Fruit fly (Drosophila melanogaster) whole organism, embryonic: ENCODE results near the gene CG15330.

Experiments
- Adf1 ChIP-seq: fragments of 200-800 bp; sonication (Bioruptor generic); IDR thresholded peaks from 2 replicates; pipeline ENCODE4 v1.3.6; 2022; ENCODE audit warnings: missing biosample characterization, missing genetic modification characterization
- CG12155 ChIP-seq: fragments of 200-800 bp; sonication (Bioruptor generic); optimal IDR thresholded peaks from 3 replicates; lab custom pipeline; 2016; ENCODE audit warnings: missing biosample characterization, missing genetic modification characterization
- CG1603 ChIP-seq: fragments of 200-800 bp; sonication (Bioruptor generic); optimal IDR thresholded peaks from 2 replicates; lab custom pipeline; 2019; ENCODE audit warnings: missing biosample characterization, mild to moderate bottlenecking, missing genetic modification characterization, moderate library complexity
- CG16813 ChIP-seq: fragments of 200-800 bp; sonication (Bioruptor generic); IDR thresholded peaks from 3 replicates; pipeline ENCODE4 v1.3.6; 2022; ENCODE audit warnings: missing biosample characterization, missing genetic modification characterization; ENCODE audit not compliant: partially characterized antibody
- CG5953 ChIP-seq: fragments of 200-800 bp; sonication (Bioruptor generic); IDR thresholded peaks from 2 replicates; pipeline ENCODE4 v1.3.6; 2022; ENCODE audit warnings: missing biosample characterization, missing genetic modification characterization
- CG7987 ChIP-seq: fragments of 200-800 bp; sonication (Bioruptor generic); optimal IDR thresholded peaks from 2 replicates; lab custom pipeline; 2018; ENCODE audit warnings: missing biosample characterization, mild to moderate bottlenecking, missing genetic modification characterization, moderate library complexity
- jigr1 ChIP-seq: fragments of 200-800 bp; sonication (Bioruptor generic); IDR thresholded peaks from 3 replicates; pipeline ENCODE4 v1.3.6; 2022; ENCODE audit warnings: missing biosample characterization, missing genetic modification characterization
- sug ChIP-seq: fragments of 200-800 bp; optimal IDR thresholded peaks from 2 replicates; lab custom pipeline; 2019; ENCODE audit warnings: missing biosample characterization, mild to moderate bottlenecking, missing genetic modification characterization, moderate library complexity

DNA sequence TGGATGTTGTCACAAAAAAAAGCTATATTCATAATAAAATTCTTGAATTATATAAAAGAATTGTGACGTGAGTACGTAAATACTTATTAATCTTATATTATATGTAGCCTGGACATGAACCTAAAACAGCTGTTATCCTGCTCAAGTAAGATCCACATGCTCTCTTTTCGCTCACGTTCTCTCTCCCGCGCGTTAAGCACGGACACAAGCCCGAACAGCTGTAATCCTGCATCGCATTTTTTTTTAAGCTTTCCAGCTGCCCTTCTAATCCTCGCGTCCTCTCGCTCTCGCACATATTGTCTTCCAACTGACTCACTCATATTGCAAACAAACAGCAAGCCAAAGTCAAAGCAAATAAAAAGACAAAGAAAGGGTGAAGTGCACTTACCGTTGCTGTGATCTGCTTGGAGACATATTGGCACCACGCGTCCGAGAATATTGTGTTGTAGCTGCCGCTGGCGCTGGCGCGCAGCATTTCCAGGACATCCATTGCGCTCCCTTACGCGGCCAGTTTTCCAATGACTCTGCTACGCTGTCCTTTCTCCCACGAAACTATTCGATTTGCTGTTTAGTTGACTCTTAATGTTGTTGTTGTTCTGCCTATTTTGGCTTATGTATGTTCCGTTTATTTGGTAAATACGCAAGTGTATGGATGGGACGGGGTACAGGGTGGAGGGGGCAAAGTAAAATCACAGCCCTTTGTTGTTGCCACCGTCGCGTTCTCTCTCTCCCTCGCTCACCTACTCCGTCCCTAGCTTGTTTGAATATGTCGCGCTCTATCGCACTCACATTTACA, 11.4 kb downstream of the CG15330 start:
- no peak for TF ChIP-seq sug
- TF ChIP-seq jigr1 (GFP tag; lab: Robert Waterston, UW), result no peak
- TF ChIP-seq CG12155 (GFP tag; lab: Kevin White, UChicago), result no peak
- TF ChIP-seq CG1603, result no peak
- TF ChIP-seq Adf1 (GFP tag; lab: Robert Waterston, UW), result no peak
- no peak for TF ChIP-seq CG16813 (GFP tag; lab: Robert Waterston, UW)
- TF ChIP-seq CG7987 (GFP tag; lab: Kevin White, UChicago), result no peak
- TF ChIP-seq CG5953 (GFP tag; lab: Robert Waterston, UW), result no peak
